Worm (Caenorhabditis elegans) whole organism, mixed stage, embryonic: Measurements from ENCODE around the gene F21A3.4.

ENCODE experiments used
- M03D4.4 ChIP-seq: sonication (generic microtip); optimal IDR thresholded peaks from 2 replicates; lab custom pipeline; 2017; ENCODE audit warnings: mild to moderate bottlenecking, missing genetic modification characterization, missing compliant biosample characterization
- ceh-39 ChIP-seq: fragments of 150-350 bp; optimal IDR thresholded peaks from 2 replicates; lab custom pipeline; 2014; ENCODE audit warnings: missing biosample characterization, missing genetic modification characterization
- ceh-43 ChIP-seq: fragments of 200-800 bp; sonication (Bioruptor generic); optimal IDR thresholded peaks from 2 replicates; lab custom pipeline; 2018; ENCODE audit warnings: mild to moderate bottlenecking, missing genetic modification characterization, moderate library complexity, missing compliant biosample characterization
- ceh-83 ChIP-seq: fragments of 200-800 bp; sonication (Bioruptor generic); optimal IDR thresholded peaks from 2 replicates; lab custom pipeline; 2018; ENCODE audit warnings: mild to moderate bottlenecking, missing genetic modification characterization, missing compliant biosample characterization
- ces-1 ChIP-seq: fragments of 150-350 bp; optimal IDR thresholded peaks from 2 replicates; lab custom pipeline; 2014; ENCODE audit warnings: missing biosample characterization, missing genetic modification reagents, missing genetic modification characterization
- cnd-1 ChIP-seq: fragments of 200-800 bp; sonication (Bioruptor generic); optimal IDR thresholded peaks from 2 replicates; lab custom pipeline; 2018; ENCODE audit warnings: mild to moderate bottlenecking, missing genetic modification characterization, missing compliant biosample characterization
- drap-1 ChIP-seq: fragments of 200-800 bp; sonication (Bioruptor generic); optimal IDR thresholded peaks from 3 replicates; lab custom pipeline; 2018; ENCODE audit warnings: mild to moderate bottlenecking, missing genetic modification characterization, missing compliant biosample characterization
- elt-1 ChIP-seq: sonication (generic microtip); optimal IDR thresholded peaks from 2 replicates; lab custom pipeline; 2017; ENCODE audit warnings: missing genetic modification characterization, mild to moderate bottlenecking, missing compliant biosample characterization, antibody characterized with exemption, moderate library complexity, borderline replicate concordance; ENCODE audit not compliant: insufficient read depth
- elt-3 ChIP-seq: fragments of 150-350 bp; optimal IDR thresholded peaks from 2 replicates; lab custom pipeline; 2014; ENCODE audit warnings: missing biosample characterization, missing genetic modification characterization
- flh-1 ChIP-seq: fragments of 200-800 bp; sonication (Bioruptor generic); optimal IDR thresholded peaks from 2 replicates; lab custom pipeline; 2018; ENCODE audit warnings: mild to moderate bottlenecking, missing genetic modification characterization, moderate library complexity, missing compliant biosample characterization
- ham-2 ChIP-seq: fragments of 200-800 bp; sonication (Bioruptor generic); optimal IDR thresholded peaks from 2 replicates; lab custom pipeline; 2018; ENCODE audit warnings: mild to moderate bottlenecking, missing genetic modification characterization, missing compliant biosample characterization
- hlh-1 ChIP-seq: fragments of 150-350 bp; optimal IDR thresholded peaks from 2 replicates; lab custom pipeline; 2014; ENCODE audit warnings: missing biosample characterization, missing genetic modification reagents, missing genetic modification characterization
- lin-13 ChIP-seq: fragments of 150-350 bp; optimal IDR thresholded peaks from 2 replicates; lab custom pipeline; 2014; ENCODE audit warnings: missing biosample characterization, missing genetic modification characterization
- lin-32 ChIP-seq: fragments of 200-800 bp; sonication (Bioruptor generic); optimal IDR thresholded peaks from 2 replicates; lab custom pipeline; 2018; ENCODE audit warnings: mild to moderate bottlenecking, missing genetic modification characterization, missing compliant biosample characterization
- lsy-2 ChIP-seq: fragments of 150-350 bp; optimal IDR thresholded peaks from 2 replicates; lab custom pipeline; 2014; ENCODE audit warnings: missing biosample characterization, missing genetic modification characterization
- mab-5 ChIP-seq: fragments of 150-350 bp; optimal IDR thresholded peaks from 2 replicates; lab custom pipeline; 2014; ENCODE audit warnings: missing biosample characterization, missing genetic modification characterization
- mep-1 ChIP-seq: fragments of 150-350 bp; optimal IDR thresholded peaks from 2 replicates; lab custom pipeline; 2017; ENCODE audit warnings: missing biosample characterization, missing genetic modification reagents, missing genetic modification characterization, inconsistent platforms
- mls-2 ChIP-seq: sonication (generic microtip); optimal IDR thresholded peaks from 2 replicates; lab custom pipeline; 2016; ENCODE audit warnings: mild to moderate bottlenecking, missing genetic modification characterization, moderate library complexity, missing compliant biosample characterization
- nhr-12 ChIP-seq: fragments of 150-350 bp; optimal IDR thresholded peaks from 2 replicates; lab custom pipeline; 2014; ENCODE audit warnings: missing biosample characterization, missing genetic modification characterization
- nhr-2 ChIP-seq: fragments of 150-350 bp; optimal IDR thresholded peaks from 2 replicates; lab custom pipeline; 2014; ENCODE audit warnings: missing biosample characterization, missing genetic modification characterization
- nhr-237 ChIP-seq: fragments of 150-350 bp; optimal IDR thresholded peaks from 2 replicates; lab custom pipeline; 2014; ENCODE audit warnings: missing biosample characterization, missing genetic modification characterization
- nhr-28 ChIP-seq: fragments of 150-350 bp; optimal IDR thresholded peaks from 2 replicates; lab custom pipeline; 2014; ENCODE audit warnings: missing biosample characterization, missing genetic modification characterization
- nhr-76 ChIP-seq: sonication (generic microtip); optimal IDR thresholded peaks from 2 replicates; lab custom pipeline; 2017; ENCODE audit warnings: missing biosample characterization, missing genetic modification characterization
- pha-4 ChIP-seq: fragments of 150-350 bp; optimal IDR thresholded peaks from 2 replicates; lab custom pipeline; 2018; ENCODE audit warnings: missing biosample characterization, missing genetic modification reagents, missing genetic modification characterization
- sem-2 ChIP-seq: fragments of 200-800 bp; sonication (Bioruptor generic); optimal IDR thresholded peaks from 2 replicates; lab custom pipeline; 2018; ENCODE audit warnings: mild to moderate bottlenecking, missing genetic modification characterization, missing compliant biosample characterization
- sptf-1 ChIP-seq: sonication (generic microtip); optimal IDR thresholded peaks from 2 replicates; lab custom pipeline; 2017; ENCODE audit warnings: mild to moderate bottlenecking, missing genetic modification characterization, moderate library complexity, missing compliant biosample characterization
- tbx-8 ChIP-seq: fragments of 200-800 bp; sonication (Bioruptor generic); optimal IDR thresholded peaks from 2 replicates; lab custom pipeline; 2018; ENCODE audit warnings: mild to moderate bottlenecking, missing genetic modification characterization, moderate library complexity, missing compliant biosample characterization
- unc-120 ChIP-seq: sonication (generic microtip); optimal IDR thresholded peaks from 2 replicates; lab custom pipeline; 2017; ENCODE audit warnings: missing genetic modification characterization, missing compliant biosample characterization; ENCODE audit not compliant: poor library complexity, severe bottlenecking
- unc-39 ChIP-seq: fragments of 150-350 bp; optimal IDR thresholded peaks from 2 replicates; lab custom pipeline; 2014; ENCODE audit warnings: missing biosample characterization, missing genetic modification characterization
- unc-62 ChIP-seq: fragments of 150-350 bp; optimal IDR thresholded peaks from 2 replicates; lab custom pipeline; 2014; ENCODE audit warnings: missing biosample characterization, missing genetic modification reagents, missing genetic modification characterization
- zip-8 ChIP-seq: fragments of 150-350 bp; optimal IDR thresholded peaks from 2 replicates; lab custom pipeline; 2014; ENCODE audit warnings: missing biosample characterization, missing genetic modification characterization
- ztf-11 ChIP-seq: fragments of 150-350 bp; optimal IDR thresholded peaks from 2 replicates; lab custom pipeline; 2014; ENCODE audit warnings: missing biosample characterization, missing genetic modification characterization

F21A3.4 gene

DNA sequence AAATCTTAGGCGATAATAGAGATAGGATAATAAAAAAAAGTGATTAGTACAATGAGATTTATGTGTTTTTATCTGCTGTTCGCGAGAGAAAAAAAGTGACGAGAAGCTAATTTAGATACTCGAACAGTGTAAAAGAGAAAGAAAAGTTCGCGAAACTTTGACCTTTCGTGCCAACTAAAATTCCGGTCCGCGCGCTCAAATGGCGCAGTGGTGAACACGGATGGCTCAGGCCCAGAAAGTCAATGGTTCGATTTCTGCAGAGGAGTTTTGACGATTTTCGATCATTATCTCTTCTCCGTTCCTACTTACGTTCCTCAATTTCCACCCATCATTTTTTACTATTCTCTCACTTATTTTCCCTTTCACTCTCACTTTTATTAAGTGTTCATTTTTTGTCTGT lies 19.9 kb upstream of the F21A3.4 start:
- TF ChIP-seq elt-3 = no peak
- no peak for TF ChIP-seq unc-120 (tag; lab: Kevin White, UChicago)
- no peak for TF ChIP-seq nhr-28 (tag; lab: Kevin White, UChicago)
- no peak for TF ChIP-seq tbx-8 (GFP tag; lab: Kevin White, UChicago)
- TF ChIP-seq nhr-12 (tag; lab: Kevin White, UChicago) = no peak
- no peak for TF ChIP-seq lsy-2 (tag; lab: Kevin White, UChicago)
- no peak for TF ChIP-seq pha-4 (tag; lab: Kevin White, UChicago)
- no peak for TF ChIP-seq nhr-237 (tag; lab: Kevin White, UChicago)
- TF ChIP-seq sptf-1 (tag; lab: Kevin White, UChicago) = no peak
- TF ChIP-seq flh-1 = no peak
- TF ChIP-seq ceh-83 (GFP tag; lab: Kevin White, UChicago) = no peak
- TF ChIP-seq lin-32 (GFP tag; lab: Kevin White, UChicago) = no peak
- TF ChIP-seq nhr-2 (tag; lab: Kevin White, UChicago) = no peak

ce11 chrV:15517413-15517812 lies 19.0 kb upstream of the F21A3.4 start, which contains the start of gene F21A3.3:
Gene F21A3.3, plus strand, starts transcription at chrV:15517713.
- no peak for TF ChIP-seq sptf-1 (tag; lab: Kevin White, UChicago)

- TF ChIP-seq ces-1 (peak; percentile 53), elt-3 (no peak)
These were observed 16.6 kb upstream of the F21A3.4 start for ce11 chrV:15519845-15520244.

- TF ChIP-seq zip-8 (tag; lab: Kevin White, UChicago) (no peak), ces-1 (no peak), elt-3 (no peak)
These were observed 16.0 kb upstream of the F21A3.4 start for ce11 chrV:15520398-15520797.

ce11 chrV:15521920-15522319 lies 14.5 kb upstream of the F21A3.4 start, which contains the start of gene lgc-31:
Gene lgc-31, minus strand, starts transcription at chrV:15522020.
- TF ChIP-seq lin-13 = no peak
- TF ChIP-seq cnd-1 (tag; lab: Kevin White, UChicago) = no peak
- no peak for TF ChIP-seq ces-1
- no peak for TF ChIP-seq unc-120 (tag; lab: Kevin White, UChicago)
- TF ChIP-seq ztf-11 (tag; lab: Kevin White, UChicago) = no peak
- TF ChIP-seq zip-8 (tag; lab: Kevin White, UChicago) = no peak
- TF ChIP-seq nhr-237 (tag; lab: Kevin White, UChicago) = no peak
- no peak for TF ChIP-seq elt-1 (tag; lab: Kevin White, UChicago)
- no peak for TF ChIP-seq drap-1 (GFP tag; lab: Kevin White, UChicago)
- TF ChIP-seq M03D4.4 (tag; lab: Kevin White, UChicago) = no peak
- no peak for TF ChIP-seq tbx-8 (GFP tag; lab: Kevin White, UChicago)
- TF ChIP-seq ham-2 (GFP tag; lab: Kevin White, UChicago) = no peak
- TF ChIP-seq unc-39 (tag; lab: Kevin White, UChicago) = no peak
- no peak for TF ChIP-seq nhr-76 (tag; lab: Kevin White, UChicago)
- no peak for TF ChIP-seq ceh-83 (GFP tag; lab: Kevin White, UChicago)
- no peak for TF ChIP-seq hlh-1
- no peak for TF ChIP-seq lsy-2 (tag; lab: Kevin White, UChicago)

DNA sequence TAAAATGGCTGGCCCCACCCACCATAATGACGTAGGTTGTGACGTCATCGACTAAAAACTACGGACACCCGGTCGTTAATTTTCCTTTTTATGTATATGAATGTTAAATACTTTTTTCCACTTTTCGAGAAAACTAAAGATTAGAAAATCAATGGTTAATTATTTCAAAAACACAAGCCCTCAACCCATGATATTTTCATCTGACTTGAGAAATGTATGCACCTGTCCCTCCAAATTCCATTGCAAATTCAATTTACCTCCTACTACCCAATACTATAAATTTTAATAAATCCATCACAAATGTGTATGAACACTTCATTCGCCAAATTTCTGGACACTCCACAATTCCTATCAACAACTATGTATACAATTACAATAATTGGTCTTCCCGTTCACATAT lies 7.4 kb upstream of the F21A3.4 start, which contains the start of gene srh-276:
srh-276 (plus strand) TSS at position 301 of the 400 bp plus-strand sequence.
- TF ChIP-seq lin-32 (GFP tag; lab: Kevin White, UChicago) = no peak
- TF ChIP-seq ceh-43 = no peak
- no peak for TF ChIP-seq ham-2 (GFP tag; lab: Kevin White, UChicago)
- peak; percentile 74 for TF ChIP-seq zip-8 (tag; lab: Kevin White, UChicago)
- TF ChIP-seq lin-13 = no peak

DNA sequence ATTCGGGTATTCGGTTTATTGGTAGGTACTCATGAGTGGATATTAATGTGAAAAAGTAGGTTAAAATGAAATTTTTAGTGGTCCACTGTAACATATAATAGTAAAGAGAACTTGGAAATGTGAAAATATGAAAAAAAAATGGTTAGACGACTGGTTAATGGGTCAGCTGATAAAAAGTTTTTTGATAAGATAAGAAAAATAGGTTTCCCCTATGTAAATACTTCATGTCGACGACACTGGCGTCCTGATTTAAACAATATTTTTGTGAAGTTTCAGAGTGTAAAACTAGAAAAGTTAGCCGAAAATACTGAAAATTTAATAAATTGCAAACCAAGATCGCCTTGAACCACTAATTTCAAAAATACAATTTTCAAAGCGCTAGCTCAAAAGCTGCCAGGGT lies 3.3 kb upstream of the F21A3.4 start, which contains the start of gene F21A3.11:
F21A3.11 (minus strand) TSS at position 117 of the 400 bp plus-strand sequence.
- TF ChIP-seq sem-2 (no peak), cnd-1 (tag; lab: Kevin White, UChicago) (no peak), mls-2 (no peak), sptf-1 (tag; lab: Kevin White, UChicago) (no peak), lin-13 (no peak), zip-8 (tag; lab: Kevin White, UChicago) (no peak), nhr-76 (tag; lab: Kevin White, UChicago) (no peak), mep-1 (tag; lab: Kevin White, UChicago) (no peak), elt-1 (tag; lab: Kevin White, UChicago) (no peak), lsy-2 (tag; lab: Kevin White, UChicago) (no peak), ztf-11 (tag; lab: Kevin White, UChicago) (no peak), ceh-83 (GFP tag; lab: Kevin White, UChicago) (no peak), unc-62 (GFP tag; lab: Kevin White, UChicago) (no peak), ceh-39 (tag; lab: Kevin White, UChicago) (no peak), hlh-1 (no peak), mab-5 (tag; lab: Kevin White, UChicago) (no peak), nhr-2 (tag; lab: Kevin White, UChicago) (no peak)
- TF ChIP-seq, all 35 proteins: peak for 0
